Worm (Caenorhabditis elegans) whole organism, L4/young adult: Measurements from ENCODE around the gene F58G6.7.
A peak's percentile ranks its signal among the peaks of the same experiment; 100 is the strongest.

Experiments
- W03F9.2 ChIP-seq: fragments of 150-350 bp; optimal IDR thresholded peaks from 2 replicates; lab custom pipeline; 2014; ENCODE audit warnings: missing biosample characterization, missing genetic modification characterization
- dao-5 ChIP-seq: sonication (generic microtip); optimal IDR thresholded peaks from 2 replicates; lab custom pipeline; 2016; ENCODE audit warnings: missing genotype, missing genetic modification characterization, moderate library complexity, missing compliant biosample characterization
- him-1 ChIP-seq: sonication (generic microtip); optimal IDR thresholded peaks from 2 replicates; lab custom pipeline; 2016; ENCODE audit warnings: missing genotype, missing genetic modification reagents, missing genetic modification characterization, missing compliant biosample characterization

F58G6.7 gene

ce11 chrIV:9657753-9658152, 3.6 kb downstream of the F58G6.7 start, which contains the start of gene acc-1:
Gene acc-1 (plus strand): TSS chrIV:9658053.
- TF ChIP-seq dao-5 (tag; lab: Kevin White, UChicago) (no peak), him-1 (tag; lab: Kevin White, UChicago) (no peak), W03F9.2 (tag; lab: Kevin White, UChicago) (no peak)

ce11 chrIV:9659999-9660398, 5.9 kb downstream of the F58G6.7 start:
- TF ChIP-seq him-1 (tag; lab: Kevin White, UChicago) (no peak), dao-5 (tag; lab: Kevin White, UChicago) (no peak), W03F9.2 (tag; lab: Kevin White, UChicago) (no peak)

ce11 chrIV:9667084-9667483, 13.0 kb downstream of the F58G6.7 start:
- TF ChIP-seq W03F9.2 (tag; lab: Kevin White, UChicago), result no peak
- no peak for TF ChIP-seq dao-5 (tag; lab: Kevin White, UChicago)
- no peak for TF ChIP-seq him-1 (tag; lab: Kevin White, UChicago)

ce11 chrIV:9668103-9668672, 14.1 kb downstream of the F58G6.7 start:
- no peak for TF ChIP-seq W03F9.2 (tag; lab: Kevin White, UChicago)
- TF ChIP-seq him-1 (tag; lab: Kevin White, UChicago), result no peak
- TF ChIP-seq dao-5 (tag; lab: Kevin White, UChicago), result no peak

ce11 chrIV:9669969-9670368, 15.9 kb downstream of the F58G6.7 start:
- TF ChIP-seq dao-5 (tag; lab: Kevin White, UChicago), result no peak
- no peak for TF ChIP-seq him-1 (tag; lab: Kevin White, UChicago)
- no peak for TF ChIP-seq W03F9.2 (tag; lab: Kevin White, UChicago)

- no peak for TF ChIP-seq W03F9.2 (tag; lab: Kevin White, UChicago)
- no peak for TF ChIP-seq dao-5 (tag; lab: Kevin White, UChicago)
- TF ChIP-seq him-1 (tag; lab: Kevin White, UChicago), result no peak
These were observed 17.0 kb downstream of the F58G6.7 start for ce11 chrIV:9671001-9671652.

ce11 chrIV:9672434-9672833, 18.3 kb downstream of the F58G6.7 start:
- TF ChIP-seq him-1 (tag; lab: Kevin White, UChicago) (no peak), W03F9.2 (tag; lab: Kevin White, UChicago) (no peak), dao-5 (tag; lab: Kevin White, UChicago) (no peak)

ce11 chrIV:9673206-9673605, 19.1 kb downstream of the F58G6.7 start:
- TF ChIP-seq dao-5 (tag; lab: Kevin White, UChicago) (no peak), him-1 (tag; lab: Kevin White, UChicago) (no peak), W03F9.2 (tag; lab: Kevin White, UChicago) (no peak)

ce11 chrIV:9673683-9674336, 19.7 kb downstream of the F58G6.7 start:
- no peak for TF ChIP-seq dao-5 (tag; lab: Kevin White, UChicago)
- TF ChIP-seq W03F9.2 (tag; lab: Kevin White, UChicago), result no peak
- no peak for TF ChIP-seq him-1 (tag; lab: Kevin White, UChicago)

- TF ChIP-seq him-1 (tag; lab: Kevin White, UChicago) (no peak), dao-5 (tag; lab: Kevin White, UChicago) (no peak), W03F9.2 (tag; lab: Kevin White, UChicago) (no peak)
These were observed 21.5 kb downstream of the F58G6.7 start, which contains the start of gene nhr-34 for ce11 chrIV:9675572-9675971. Gene nhr-34 (minus strand): TSS chrIV:9675672.

- TF ChIP-seq dao-5 (tag; lab: Kevin White, UChicago) (no peak), W03F9.2 (tag; lab: Kevin White, UChicago) (no peak), him-1 (tag; lab: Kevin White, UChicago) (no peak)
These were observed 22.4 kb downstream of the F58G6.7 start for ce11 chrIV:9676535-9676934.

- TF ChIP-seq dao-5 (tag; lab: Kevin White, UChicago) (no peak), W03F9.2 (tag; lab: Kevin White, UChicago) (peak; percentile 49), him-1 (tag; lab: Kevin White, UChicago) (peak; percentile 1)
These were observed 23.3 kb downstream of the F58G6.7 start for ce11 chrIV:9677226-9677992.

- TF ChIP-seq W03F9.2 (tag; lab: Kevin White, UChicago), result no peak
- no peak for TF ChIP-seq him-1 (tag; lab: Kevin White, UChicago)
- TF ChIP-seq dao-5 (tag; lab: Kevin White, UChicago), result no peak
These were observed 23.9 kb downstream of the F58G6.7 start for ce11 chrIV:9678007-9678406.
